Worm (Caenorhabditis elegans): Measurements from ENCODE around the gene B0464.9.

- TF ChIP-seq med-1 (GFP tag; optimal IDR thresholded peaks at IDR 0.05; ENCODE audit: insufficient read depth): no peak
- TF ChIP-seq cog-1 (tag; optimal IDR thresholded peaks at IDR 0.05): no peak
These were observed 30.6 kb upstream of the B0464.9 start for ce11 chrIII:9434999-9435398.
